Fruit fly (Drosophila melanogaster): ENCODE data around the gene MED26.

The MED26 gene

DNA sequence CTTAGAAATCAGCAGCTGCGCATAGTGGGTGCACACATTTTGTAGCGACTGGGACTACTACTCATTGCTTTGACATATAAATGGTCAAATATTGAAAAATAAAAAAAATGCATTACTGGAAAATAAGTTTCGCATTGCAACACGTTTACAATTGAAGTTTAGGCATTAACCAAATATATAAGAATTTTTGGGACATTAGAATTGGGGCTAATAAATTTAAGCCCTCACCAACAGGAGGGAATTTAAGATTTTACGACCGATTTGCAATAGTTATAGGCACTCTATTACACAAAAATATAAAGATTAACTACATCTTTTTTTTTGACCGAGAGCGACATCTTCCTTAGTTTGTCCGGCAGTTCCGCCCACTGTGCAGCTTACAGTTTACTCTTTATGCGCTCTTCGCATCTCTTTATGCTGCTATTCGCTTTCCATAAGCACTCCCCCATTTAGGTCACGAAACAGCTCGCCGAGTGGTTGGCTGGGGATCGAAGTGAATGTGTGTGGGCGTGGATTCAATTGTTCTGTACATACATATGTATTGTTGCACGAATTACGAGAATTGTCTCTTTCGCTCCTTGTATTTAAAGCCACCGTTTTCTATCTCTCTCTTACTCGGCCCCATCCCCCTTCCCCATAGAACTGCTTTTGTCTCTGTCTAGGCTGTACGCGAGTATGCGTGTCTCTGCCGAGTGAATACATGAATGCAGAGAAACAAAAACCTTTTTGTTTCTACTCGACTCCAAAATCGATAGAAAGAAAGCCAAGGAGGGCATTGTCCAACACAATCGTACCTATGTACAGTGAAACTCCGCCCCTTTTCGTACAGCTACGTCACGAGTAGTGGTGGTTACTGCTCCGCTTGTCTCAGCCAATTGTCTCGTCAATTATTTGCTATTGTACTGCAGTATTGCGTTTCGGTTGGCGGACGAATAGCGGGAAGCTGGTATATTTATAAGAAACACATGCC is 18.9 kb upstream of the MED26 start (continued):
- TF ChIP-seq Mes4 (GFP tag; optimal IDR thresholded peaks at IDR 0.05): peak; percentile 72
- peak; percentile 50 for TF ChIP-seq CG33213 (GFP tag; optimal IDR thresholded peaks at IDR 0.05)
- peak; percentile 65 for TF ChIP-seq ac (GFP tag; optimal IDR thresholded peaks at IDR 0.05)
- peak; percentile 55 for TF ChIP-seq CG8359 (GFP tag; optimal IDR thresholded peaks at IDR 0.05; ENCODE audit: borderline replicate concordance)
- no peak for TF ChIP-seq rib (GFP tag; IDR thresholded peaks at IDR 0.05)
- no peak for TF ChIP-seq CG11247 (GFP tag; IDR thresholded peaks at IDR 0.05)
- TF ChIP-seq CG7745 (tag; optimal IDR thresholded peaks at IDR 0.05): no peak
- TF ChIP-seq CG34224 (GFP tag; IDR thresholded peaks at IDR 0.05; ENCODE audit: partially characterized antibody): no peak
- TF ChIP-seq Oaz (GFP tag; IDR thresholded peaks at IDR 0.05): no peak
- TF ChIP-seq CG12071 (GFP tag; optimal IDR thresholded peaks at IDR 0.05): no peak
- peak; percentile 1 for TF ChIP-seq kni (GFP tag; optimal IDR thresholded peaks at IDR 0.05)
- TF ChIP-seq H2.0 (GFP tag; IDR thresholded peaks at IDR 0.05): peak; percentile 69
- peak; percentile 86 for TF ChIP-seq CG12104 (GFP tag; optimal IDR thresholded peaks at IDR 0.05)
- peak; percentile 75 for TF ChIP-seq Ada2b (GFP tag; IDR thresholded peaks at IDR 0.05)
- TF ChIP-seq schlank (tag; optimal IDR thresholded peaks at IDR 0.05): no peak
- peak; percentile 86 for TF ChIP-seq CG15269 (tag; optimal IDR thresholded peaks at IDR 0.05)
- TF ChIP-seq fd96Cb (tag; optimal IDR thresholded peaks at IDR 0.05): peak; percentile 86
- TF ChIP-seq Nf-YB (GFP tag; optimal IDR thresholded peaks at IDR 0.05): peak; percentile 99
- no peak for TF ChIP-seq gce (GFP tag; IDR thresholded peaks at IDR 0.05)
- peak; percentile 27 for TF ChIP-seq grn (GFP tag; optimal IDR thresholded peaks at IDR 0.05)
- peak; percentile 84 for TF ChIP-seq CG17385 (GFP tag; optimal IDR thresholded peaks at IDR 0.05)
- no peak for TF ChIP-seq CG12391 (tag; optimal IDR thresholded peaks at IDR 0.05)
- peak; percentile 75 to 90 for TF ChIP-seq chif (GFP tag; optimal IDR thresholded peaks at IDR 0.05)
- peak; percentile 64 for TF ChIP-seq CG1792 (GFP tag; optimal IDR thresholded peaks at IDR 0.05)
- TF ChIP-seq CG4360 (GFP tag; IDR thresholded peaks at IDR 0.05): no peak
- TF ChIP-seq CG14710 (tag; optimal IDR thresholded peaks at IDR 0.05): peak; percentile 84
- peak; percentile 72 for TF ChIP-seq mam (GFP tag; optimal IDR thresholded peaks at IDR 0.05)
- TF ChIP-seq unc-4 (GFP tag; IDR thresholded peaks at IDR 0.05; ENCODE audit: partially characterized antibody): no peak
- TF ChIP-seq Mrtf (GFP tag; IDR thresholded peaks at IDR 0.05): peak; percentile 72; the same call in 2 of the 3 replicates
- TF ChIP-seq pros (GFP tag; optimal IDR thresholded peaks at IDR 0.05): no peak
- no peak for TF ChIP-seq Hey (tag; optimal IDR thresholded peaks at IDR 0.05)
- no peak for TF ChIP-seq toy (GFP tag; IDR thresholded peaks at IDR 0.05)
- no peak for TF ChIP-seq wek (GFP tag; optimal IDR thresholded peaks at IDR 0.05)
- TF ChIP-seq CG6654 (GFP tag; optimal IDR thresholded peaks at IDR 0.05): peak; percentile 57
- TF ChIP-seq Opbp (GFP tag; IDR thresholded peaks at IDR 0.05; ENCODE audit: partially characterized antibody): no peak
- TF ChIP-seq CG31441 (GFP tag; IDR thresholded peaks at IDR 0.05): peak; percentile 91
- no peak for TF ChIP-seq CG8290 (GFP tag; optimal IDR thresholded peaks at IDR 0.05)
- TF ChIP-seq CG8290 (tag; optimal IDR thresholded peaks at IDR 0.05): peak in 1 of 2 experiments; percentile 41
- no peak for TF ChIP-seq Drgx (GFP tag; IDR thresholded peaks at IDR 0.05)
- TF ChIP-seq row (GFP tag; IDR thresholded peaks at IDR 0.05): peak; percentile 82
- TF ChIP-seq CG10366 (GFP tag; IDR thresholded peaks at IDR 0.05): peak; percentile 5; the same call in 1 of the 2 replicates
- TF ChIP-seq CG14860 (GFP tag; IDR thresholded peaks at IDR 0.05; ENCODE audit: partially characterized antibody): no peak
- no peak for TF ChIP-seq CG10147 (GFP tag; optimal IDR thresholded peaks at IDR 0.05)
- TF ChIP-seq CG7963 (GFP tag; IDR thresholded peaks at IDR 0.05; ENCODE audit: partially characterized antibody): no peak
- no peak for TF ChIP-seq CG11085 (GFP tag; IDR thresholded peaks at IDR 0.05)
- TF ChIP-seq CG30431 (GFP tag; optimal IDR thresholded peaks at IDR 0.05): peak; percentile 77
- TF ChIP-seq Rfx (GFP tag; IDR thresholded peaks at IDR 0.05): no peak
- TF ChIP-seq knrl (GFP tag; IDR thresholded peaks at IDR 0.05; ENCODE audit: partially characterized antibody): no peak

Data from whole organism, embryonic.